Fruit fly (Drosophila melanogaster) whole organism, embryonic: ENCODE results near the gene BuGZ.

ENCODE experiments used
- Antp ChIP-seq: fragments of 200-800 bp; sonication (Bioruptor generic); optimal IDR thresholded peaks from 3 replicates; lab custom pipeline; 2016; ENCODE audit warnings: missing biosample characterization, missing genetic modification characterization
- CG10959 ChIP-seq: fragments of 200-800 bp; sonication (Bioruptor generic); IDR thresholded peaks from 2 replicates; pipeline ENCODE4 v1.3.6; 2022; ENCODE audit warnings: missing biosample characterization, missing genetic modification characterization
- CG13894 ChIP-seq: fragments of 200-800 bp; sonication (Bioruptor generic); optimal IDR thresholded peaks from 3 replicates; lab custom pipeline; 2018; ENCODE audit warnings: missing biosample characterization, mild to moderate bottlenecking, missing genetic modification characterization, moderate library complexity
- CG14710 ChIP-seq: fragments of 200-800 bp; sonication (Bioruptor generic); optimal IDR thresholded peaks from 3 replicates; lab custom pipeline; 2019; ENCODE audit warnings: missing biosample characterization, mild to moderate bottlenecking, missing genetic modification characterization, moderate library complexity
- CG15073 ChIP-seq: fragments of 200-800 bp; sonication (Bioruptor generic); optimal IDR thresholded peaks from 2 replicates; lab custom pipeline; 2016; ENCODE audit warnings: missing biosample characterization, missing genetic modification characterization
- CG15514 ChIP-seq: fragments of 200-800 bp; sonication (Bioruptor generic); optimal IDR thresholded peaks from 3 replicates; lab custom pipeline; 2017; ENCODE audit warnings: missing biosample characterization, missing genetic modification characterization, mild to moderate bottlenecking, moderate library complexity, missing genetic modification reagents
- CG15601 ChIP-seq: fragments of 200-800 bp; sonication (Bioruptor generic); optimal IDR thresholded peaks from 3 replicates; lab custom pipeline; 2019; ENCODE audit warnings: missing biosample characterization, mild to moderate bottlenecking, missing genetic modification characterization, moderate library complexity
- CG1602 ChIP-seq: fragments of 200-800 bp; sonication (Bioruptor generic); optimal IDR thresholded peaks from 3 replicates; lab custom pipeline; 2016; ENCODE audit warnings: missing biosample characterization, missing genetic modification characterization
- CG1603 ChIP-seq: fragments of 200-800 bp; sonication (Bioruptor generic); optimal IDR thresholded peaks from 2 replicates; lab custom pipeline; 2019; ENCODE audit warnings: missing biosample characterization, mild to moderate bottlenecking, missing genetic modification characterization, moderate library complexity
- CG16779 ChIP-seq: fragments of 200-800 bp; sonication (Bioruptor generic); IDR thresholded peaks from 2 replicates; pipeline ENCODE4 v1.3.6; 2022; ENCODE audit warnings: missing biosample characterization, missing genetic modification characterization
- CG16815 ChIP-seq: fragments of 200-800 bp; sonication (Bioruptor generic); optimal IDR thresholded peaks from 3 replicates; lab custom pipeline; 2017; ENCODE audit warnings: missing biosample characterization, mild to moderate bottlenecking, missing genetic modification characterization
- CG18011 ChIP-seq: fragments of 200-800 bp; sonication (Bioruptor generic); optimal IDR thresholded peaks from 2 replicates; lab custom pipeline; 2017; ENCODE audit warnings: missing biosample characterization, missing genetic modification characterization, mild to moderate bottlenecking, moderate library complexity, missing genotype
- CG32772 ChIP-seq: fragments of 200-800 bp; sonication (Bioruptor generic); IDR thresholded peaks from 2 replicates; pipeline ENCODE4 v1.3.6; 2022; ENCODE audit warnings: missing biosample characterization, missing genetic modification characterization
- CG3995 ChIP-seq: fragments of 200-800 bp; sonication (Bioruptor generic); optimal IDR thresholded peaks from 3 replicates; lab custom pipeline; 2016; ENCODE audit warnings: missing biosample characterization, missing genetic modification characterization
- CG43689 ChIP-seq: fragments of 200-800 bp; sonication (Bioruptor generic); IDR thresholded peaks from 2 replicates; pipeline ENCODE4 v1.3.6; 2022; ENCODE audit warnings: missing biosample characterization, missing genetic modification characterization
- CG6689 ChIP-seq: fragments of 200-800 bp; sonication (Bioruptor generic); IDR thresholded peaks from 2 replicates; pipeline ENCODE4 v1.3.6; 2022; ENCODE audit warnings: missing biosample characterization, missing genetic modification characterization
- CG8359 ChIP-seq: fragments of 200-800 bp; sonication (Bioruptor generic); optimal IDR thresholded peaks from 2 replicates; lab custom pipeline; 2017; ENCODE audit warnings: missing biosample characterization, mild to moderate bottlenecking, missing genetic modification characterization, borderline replicate concordance
- Ets97D ChIP-seq: fragments of 200-800 bp; sonication (Bioruptor generic); optimal IDR thresholded peaks from 3 replicates; lab custom pipeline; 2016; ENCODE audit warnings: missing biosample characterization, missing genetic modification characterization
- HLHmδ ChIP-seq: fragments of 200-800 bp; sonication (Bioruptor generic); optimal IDR thresholded peaks from 2 replicates; lab custom pipeline; 2018; ENCODE audit warnings: missing biosample characterization, mild to moderate bottlenecking, missing genetic modification characterization, moderate library complexity
- MESR4 ChIP-seq: fragments of 200-800 bp; sonication (Bioruptor generic); optimal IDR thresholded peaks from 2 replicates; lab custom pipeline; 2018; ENCODE audit warnings: missing biosample characterization, mild to moderate bottlenecking, missing genetic modification characterization, moderate library complexity
- Oaz ChIP-seq: fragments of 200-800 bp; sonication (Bioruptor generic); IDR thresholded peaks from 2 replicates; pipeline ENCODE4 v1.3.6; 2022; ENCODE audit warnings: missing biosample characterization, missing genetic modification characterization
- Poxn ChIP-seq: fragments of 200-800 bp; sonication (Bioruptor generic); IDR thresholded peaks from 2 replicates; pipeline ENCODE4 v1.3.6; 2022; ENCODE audit warnings: missing biosample characterization, missing genetic modification characterization
- Trl ChIP-seq, 3 experiments: fragments of >200 bp in 2 of 3; fragments of 200-800 bp in 1 of 3; sonication (Bioruptor generic) in 1 of 3; optimal IDR thresholded peaks; 2 replicates in 1 of 3; 3 replicates in 2 of 3; lab custom pipeline; 2016 to 2017; ENCODE audit warnings: missing biosample characterization in 1 of 3, missing genetic modification characterization in 1 of 3
- amos ChIP-seq: fragments of 200-800 bp; sonication (Bioruptor generic); IDR thresholded peaks from 2 replicates; pipeline ENCODE4 v1.3.6; 2022; ENCODE audit warnings: missing biosample characterization, missing genetic modification characterization; ENCODE audit not compliant: partially characterized antibody
- bbx ChIP-seq: fragments of 200-800 bp; sonication (Bioruptor generic); IDR thresholded peaks from 2 replicates; pipeline ENCODE4 v1.3.6; 2022; ENCODE audit warnings: missing biosample characterization, missing genetic modification characterization; ENCODE audit not compliant: partially characterized antibody
- bigmax ChIP-seq: fragments of 200-800 bp; sonication (Bioruptor generic); optimal IDR thresholded peaks from 2 replicates; lab custom pipeline; 2018; ENCODE audit warnings: missing biosample characterization, mild to moderate bottlenecking, missing genetic modification characterization
- caup ChIP-seq: fragments of 200-800 bp; sonication (Bioruptor generic); optimal IDR thresholded peaks from 3 replicates; lab custom pipeline; 2017; ENCODE audit warnings: missing biosample characterization, mild to moderate bottlenecking, missing genetic modification characterization, moderate library complexity; ENCODE audit not compliant: severe bottlenecking
- cg ChIP-seq: fragments of 200-800 bp; sonication (Bioruptor generic); optimal IDR thresholded peaks from 3 replicates; lab custom pipeline; 2019; ENCODE audit warnings: missing biosample characterization, mild to moderate bottlenecking, missing genetic modification characterization, moderate library complexity
- chinmo ChIP-seq: fragments of 200-800 bp; sonication (Bioruptor generic); IDR thresholded peaks from 4 replicates; pipeline ENCODE4 v1.3.6; 2022; ENCODE audit warnings: missing biosample characterization, missing genetic modification characterization; ENCODE audit not compliant: partially characterized antibody
- da ChIP-seq: fragments of 200-800 bp; sonication (Bioruptor generic); optimal IDR thresholded peaks from 2 replicates; lab custom pipeline; 2016; ENCODE audit warnings: missing biosample characterization, missing genetic modification characterization
- disco-r ChIP-seq: fragments of 200-800 bp; sonication (Bioruptor generic); optimal IDR thresholded peaks from 2 replicates; lab custom pipeline; 2016; ENCODE audit warnings: missing biosample characterization, missing genetic modification characterization
- dmrt11E ChIP-seq: fragments of 200-800 bp; sonication (Bioruptor generic); optimal IDR thresholded peaks from 3 replicates; lab custom pipeline; 2018; ENCODE audit warnings: missing biosample characterization, mild to moderate bottlenecking, missing genetic modification characterization, moderate library complexity
- emc ChIP-seq: fragments of 200-800 bp; sonication (Bioruptor generic); optimal IDR thresholded peaks from 2 replicates; lab custom pipeline; 2016; ENCODE audit warnings: missing biosample characterization, missing genetic modification characterization
- ems ChIP-seq: fragments of 200-800 bp; sonication (Bioruptor generic); optimal IDR thresholded peaks from 3 replicates; lab custom pipeline; 2016; ENCODE audit warnings: missing biosample characterization, missing genetic modification characterization
- grau ChIP-seq: fragments of 200-800 bp; optimal IDR thresholded peaks from 3 replicates; lab custom pipeline; 2019; ENCODE audit warnings: missing biosample characterization, mild to moderate bottlenecking, missing genetic modification characterization, moderate library complexity
- hth ChIP-seq: fragments of >200 bp; optimal IDR thresholded peaks from 2 replicates; lab custom pipeline; 2017; ENCODE audit warnings: inconsistent platforms
- jigr1 ChIP-seq: fragments of 200-800 bp; sonication (Bioruptor generic); IDR thresholded peaks from 3 replicates; pipeline ENCODE4 v1.3.6; 2022; ENCODE audit warnings: missing biosample characterization, missing genetic modification characterization
- mirr ChIP-seq: fragments of 200-800 bp; sonication (Bioruptor generic); optimal IDR thresholded peaks from 3 replicates; lab custom pipeline; 2018; ENCODE audit warnings: missing biosample characterization, mild to moderate bottlenecking, missing genetic modification characterization
- pb ChIP-seq: fragments of 200-800 bp; sonication (Bioruptor generic); optimal IDR thresholded peaks from 3 replicates; lab custom pipeline; 2016; ENCODE audit warnings: missing biosample characterization, missing genetic modification characterization
- ro ChIP-seq: fragments of 200-800 bp; sonication (Bioruptor generic); IDR thresholded peaks from 2 replicates; pipeline ENCODE4 v1.3.6; 2022; ENCODE audit warnings: missing biosample characterization, missing genetic modification characterization
- sens ChIP-seq: fragments of 200-800 bp; sonication (Bioruptor generic); peaks from one replicate; lab custom pipeline; 2016; ENCODE audit warnings: missing biosample characterization, missing genetic modification characterization
- slbo ChIP-seq: fragments of 200-800 bp; sonication (Bioruptor generic); IDR thresholded peaks from 2 replicates; pipeline ENCODE4 v1.3.6; 2022; ENCODE audit warnings: missing biosample characterization, missing genetic modification characterization
- sr ChIP-seq: fragments of 200-800 bp; sonication (Bioruptor generic); IDR thresholded peaks from 3 replicates; pipeline ENCODE4 v1.3.6; 2022; ENCODE audit warnings: missing biosample characterization, missing genetic modification characterization
- tll ChIP-seq, 2 experiments: fragments of 200-800 bp in 1 of 2; fragments of >200 bp in 1 of 2; sonication (Bioruptor generic) in 1 of 2; optimal IDR thresholded peaks; 2 replicates each; lab custom pipeline; 2017 to 2019; ENCODE audit warnings: missing biosample characterization in 2 of 2, missing genetic modification characterization in 2 of 2, mild to moderate bottlenecking in 1 of 2, moderate library complexity in 1 of 2
- trh ChIP-seq: fragments of 200-800 bp; sonication (Bioruptor generic); optimal IDR thresholded peaks from 2 replicates; lab custom pipeline; 2016; ENCODE audit warnings: missing biosample characterization, missing genetic modification characterization
- unc-4 ChIP-seq: fragments of 200-800 bp; sonication (Bioruptor generic); IDR thresholded peaks from 2 replicates; pipeline ENCODE4 v1.3.6; 2022; ENCODE audit warnings: missing biosample characterization, missing genetic modification characterization; ENCODE audit not compliant: partially characterized antibody
- vnd ChIP-seq: fragments of 200-800 bp; sonication (Bioruptor generic); IDR thresholded peaks from 3 replicates; pipeline ENCODE4 v1.3.6; 2022; ENCODE audit warnings: missing biosample characterization, missing genetic modification characterization; ENCODE audit not compliant: partially characterized antibody
- zfh1 ChIP-seq: fragments of 200-800 bp; sonication (Bioruptor generic); IDR thresholded peaks from 3 replicates; pipeline ENCODE4 v1.3.6; 2022; ENCODE audit warnings: missing biosample characterization, missing genetic modification characterization

BuGZ gene

dm6 chr2L:16719643-16720515 lies 23.3 kb upstream of the BuGZ start, which contains the start of gene Cyt-c-p (continued):
- TF ChIP-seq cg (GFP tag; lab: Kevin White, UChicago) (no peak), sr (no peak), amos (GFP tag; lab: Robert Waterston, UW) (peak; percentile 64; the same call in 1 of the 2 replicates), CG6689 (GFP tag; lab: Robert Waterston, UW) (no peak), trh (GFP tag; lab: Kevin White, UChicago) (no peak), CG1603 (tag; lab: Kevin White, UChicago) (peak; percentile 55), CG10959 (GFP tag; lab: Robert Waterston, UW) (no peak), CG15601 (tag; lab: Kevin White, UChicago) (peak; percentile 57), CG8359 (no peak), chinmo (GFP tag; lab: Robert Waterston, UW) (peak; percentile 31; the same call in 1 of the 4 replicates), mirr (GFP tag; lab: Kevin White, UChicago) (peak; percentile 33), Trl (optimal IDR thresholded peaks at IDR 0.05; lab: Kevin White, UChicago) (peak; percentile 40 to 71), Trl (GFP tag; optimal IDR thresholded peaks at IDR 0.05; lab: Kevin White, UChicago) (peak; percentile 8), ems (GFP tag; lab: Kevin White, UChicago) (no peak), HLHmδ (GFP tag; lab: Kevin White, UChicago) (no peak), Oaz (no peak), Antp (GFP tag; lab: Kevin White, UChicago) (no peak), CG15073 (no peak), disco-r (GFP tag; lab: Kevin White, UChicago) (peak; percentile 25), da (GFP tag; lab: Kevin White, UChicago) (no peak), CG18011 (peak; percentile 99), pb (GFP tag; lab: Kevin White, UChicago) (peak; percentile 26), jigr1 (GFP tag; lab: Robert Waterston, UW) (no peak), sens (GFP tag; lab: Kevin White, UChicago) (peak; percentile 82), bigmax (no peak), CG3995 (no peak), CG16779 (GFP tag; lab: Robert Waterston, UW) (no peak), caup (GFP tag; lab: Kevin White, UChicago) (peak; percentile 52), zfh1 (GFP tag; lab: Robert Waterston, UW) (no peak), CG43689 (GFP tag; lab: Robert Waterston, UW) (no peak), grau (tag; lab: Kevin White, UChicago) (peak; percentile 37), tll (GFP tag; optimal IDR thresholded peaks at IDR 0.05; lab: Kevin White, UChicago) (no peak), ro (GFP tag; lab: Robert Waterston, UW) (no peak), dmrt11E (peak; percentile 17), unc-4 (GFP tag; lab: Robert Waterston, UW) (peak; percentile 66), Ets97D (GFP tag; lab: Kevin White, UChicago) (peak; percentile 76), CG15514 (GFP tag; lab: Kevin White, UChicago) (peak; percentile 79), CG16815 (GFP tag; lab: Kevin White, UChicago) (no peak), CG14710 (tag; lab: Kevin White, UChicago) (peak; percentile 75), vnd (0 out of 3 replicates have a peak, but pooled peaks have one; percentile 35), emc (GFP tag; lab: Kevin White, UChicago) (no peak), MESR4 (peak; percentile 72), slbo (0 out of 2 replicates have a peak, but pooled peaks have one; percentile 14), bbx (peak; percentile 45; the same call in 1 of the 2 replicates), CG1602 (GFP tag; lab: Kevin White, UChicago) (no peak), CG13894 (peak; percentile 75), Poxn (GFP tag; lab: Robert Waterston, UW) (no peak), CG32772 (GFP tag; lab: Robert Waterston, UW) (no peak), hth (lab: Kevin White, UChicago) (no peak)
